Fruit fly (Drosophila melanogaster): ENCODE results near the gene Cpr72Ea.

DNA sequence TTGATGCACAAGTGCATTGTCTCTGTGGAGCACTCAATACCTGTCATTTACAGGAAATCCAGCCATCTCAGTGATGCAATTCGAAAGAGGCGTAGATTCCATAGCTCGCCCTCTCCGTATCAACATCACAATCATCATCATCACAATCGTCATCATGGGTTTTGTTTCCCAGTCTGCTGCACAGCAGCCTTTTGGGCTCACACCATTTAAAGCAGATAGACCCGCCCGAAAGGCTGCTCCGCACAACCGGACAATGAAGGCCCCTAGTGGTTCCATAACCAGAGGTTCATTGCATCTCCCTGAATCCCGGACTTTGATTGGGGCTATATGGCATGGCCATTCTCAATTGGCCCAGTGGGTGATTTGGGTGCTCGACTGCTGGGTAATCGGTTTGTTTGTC lies 27.5 kb upstream of the Cpr72Ea start:
- TF ChIP-seq Mio (GFP tag; optimal IDR thresholded peaks at IDR 0.05) (no peak), Dfd (GFP tag; optimal IDR thresholded peaks at IDR 0.05) (no peak), psq (GFP tag; optimal IDR thresholded peaks at IDR 0.05) (no peak), br (GFP tag; optimal IDR thresholded peaks at IDR 0.05) (no peak), CG9705 (GFP tag; optimal IDR thresholded peaks at IDR 0.05) (no peak), pan (optimal IDR thresholded peaks at IDR 0.05) (no peak), CrebA (GFP tag; optimal IDR thresholded peaks at IDR 0.05; ENCODE audit: borderline replicate concordance) (no peak), jim (GFP tag; optimal IDR thresholded peaks at IDR 0.05) (no peak), rgr (GFP tag; optimal IDR thresholded peaks at IDR 0.05) (no peak)
